Fruit fly (Drosophila melanogaster) whole organism, embryonic: ENCODE data around the gene CG5225.

Experiments used
- CG10979 ChIP-seq: fragments of 200-800 bp; sonication (Bioruptor generic); optimal IDR thresholded peaks from 2 replicates; lab custom pipeline; 2018; ENCODE audit warnings: missing biosample characterization, mild to moderate bottlenecking, missing genetic modification characterization, moderate library complexity
- CG13424 ChIP-seq: fragments of 200-800 bp; sonication (Bioruptor generic); optimal IDR thresholded peaks from 2 replicates; lab custom pipeline; 2019; ENCODE audit warnings: missing biosample characterization, mild to moderate bottlenecking, missing genetic modification characterization, moderate library complexity
- CG17802 ChIP-seq: fragments of 200-800 bp; sonication (Bioruptor generic); optimal IDR thresholded peaks from 2 replicates; lab custom pipeline; 2018; ENCODE audit warnings: missing biosample characterization, mild to moderate bottlenecking, missing genetic modification characterization, moderate library complexity
- CG33213 ChIP-seq: fragments of 200-800 bp; sonication (Bioruptor generic); optimal IDR thresholded peaks from 3 replicates; lab custom pipeline; 2016; ENCODE audit warnings: missing biosample characterization, missing genetic modification characterization
- CG6654 ChIP-seq: fragments of 200-800 bp; sonication (Bioruptor generic); optimal IDR thresholded peaks from 2 replicates; lab custom pipeline; 2017; ENCODE audit warnings: missing biosample characterization, mild to moderate bottlenecking, missing genetic modification characterization
- CG6683 ChIP-seq: fragments of 200-800 bp; sonication (Bioruptor generic); optimal IDR thresholded peaks from 2 replicates; lab custom pipeline; 2017; ENCODE audit warnings: missing biosample characterization, mild to moderate bottlenecking, missing genetic modification characterization, missing genetic modification reagents
- CG6791 ChIP-seq: fragments of 200-800 bp; sonication (Bioruptor generic); IDR thresholded peaks from 3 replicates; pipeline ENCODE4 v1.3.6; 2022; ENCODE audit warnings: missing biosample characterization, missing genetic modification characterization; ENCODE audit not compliant: partially characterized antibody
- CG6813 ChIP-seq: fragments of 200-800 bp; sonication (Bioruptor generic); optimal IDR thresholded peaks from 2 replicates; lab custom pipeline; 2017; ENCODE audit warnings: missing biosample characterization, missing genetic modification characterization, mild to moderate bottlenecking, moderate library complexity, missing genetic modification reagents
- CG7556 ChIP-seq: fragments of 200-800 bp; sonication (Bioruptor generic); optimal IDR thresholded peaks from 2 replicates; lab custom pipeline; 2017; ENCODE audit warnings: missing biosample characterization, mild to moderate bottlenecking, missing genetic modification characterization
- CG7987 ChIP-seq: fragments of 200-800 bp; sonication (Bioruptor generic); optimal IDR thresholded peaks from 2 replicates; lab custom pipeline; 2018; ENCODE audit warnings: missing biosample characterization, mild to moderate bottlenecking, missing genetic modification characterization, moderate library complexity
- CG8290 ChIP-seq, 3 experiments: fragments of 200-800 bp; sonication (Bioruptor generic); optimal IDR thresholded peaks; 2 replicates each; lab custom pipeline; 2016 to 2019; ENCODE audit warnings: missing biosample characterization in 3 of 3, missing genetic modification characterization in 3 of 3, mild to moderate bottlenecking in 2 of 3, moderate library complexity in 1 of 3
- CG9797 ChIP-seq: fragments of 200-800 bp; sonication (Bioruptor generic); optimal IDR thresholded peaks from 3 replicates; lab custom pipeline; 2018; ENCODE audit warnings: missing biosample characterization, mild to moderate bottlenecking, missing genetic modification characterization
- CrebB ChIP-seq: fragments of 200-800 bp; sonication (Bioruptor generic); optimal IDR thresholded peaks from 3 replicates; lab custom pipeline; 2018; ENCODE audit warnings: missing biosample characterization, mild to moderate bottlenecking, missing genetic modification characterization
- D19A ChIP-seq: fragments of 200-800 bp; optimal IDR thresholded peaks from 3 replicates; lab custom pipeline; 2019; ENCODE audit warnings: missing biosample characterization, mild to moderate bottlenecking, missing genetic modification characterization, moderate library complexity
- Dip3 ChIP-seq: fragments of 200-800 bp; sonication (Bioruptor generic); optimal IDR thresholded peaks from 3 replicates; lab custom pipeline; 2016; ENCODE audit warnings: missing biosample characterization, missing genetic modification characterization
- Doc3 ChIP-seq: fragments of 200-800 bp; sonication (Bioruptor generic); IDR thresholded peaks from 3 replicates; pipeline ENCODE4 v1.3.6; 2022; ENCODE audit warnings: missing biosample characterization, missing genetic modification characterization; ENCODE audit not compliant: partially characterized antibody
- ERR ChIP-seq: fragments of 200-800 bp; sonication (Bioruptor generic); optimal IDR thresholded peaks from 2 replicates; lab custom pipeline; 2016; ENCODE audit warnings: missing biosample characterization, missing genetic modification characterization
- Elba2 ChIP-seq: fragments of 200-800 bp; sonication (Bioruptor generic); optimal IDR thresholded peaks from 3 replicates; lab custom pipeline; 2016; ENCODE audit warnings: missing biosample characterization, missing genetic modification characterization
- Gsc ChIP-seq: fragments of 200-800 bp; sonication (Bioruptor generic); IDR thresholded peaks from 2 replicates; pipeline ENCODE4 v1.3.6; 2022; ENCODE audit warnings: missing biosample characterization, missing genetic modification characterization
- HLH54F ChIP-seq: fragments of 200-800 bp; sonication (Bioruptor generic); optimal IDR thresholded peaks from 3 replicates; lab custom pipeline; 2016; ENCODE audit warnings: missing biosample characterization, missing genetic modification characterization
- Hsf ChIP-seq: fragments of 200-800 bp; sonication (Bioruptor generic); optimal IDR thresholded peaks from 3 replicates; lab custom pipeline; 2016; ENCODE audit warnings: missing biosample characterization, missing genetic modification characterization
- Nf-YC ChIP-seq: fragments of 200-800 bp; optimal IDR thresholded peaks from 3 replicates; lab custom pipeline; 2019; ENCODE audit warnings: missing biosample characterization, mild to moderate bottlenecking, missing genetic modification characterization, moderate library complexity
- NfI ChIP-seq: fragments of 200-800 bp; sonication (Bioruptor generic); optimal IDR thresholded peaks from 3 replicates; lab custom pipeline; 2018; ENCODE audit warnings: missing biosample characterization, mild to moderate bottlenecking, missing genetic modification characterization, moderate library complexity
- Oaz ChIP-seq: fragments of 200-800 bp; sonication (Bioruptor generic); IDR thresholded peaks from 2 replicates; pipeline ENCODE4 v1.3.6; 2022; ENCODE audit warnings: missing biosample characterization, missing genetic modification characterization
- Ravus ChIP-seq: fragments of 200-800 bp; sonication (Bioruptor generic); IDR thresholded peaks from 2 replicates; pipeline ENCODE4 v1.3.6; 2022; ENCODE audit warnings: missing biosample characterization, missing genetic modification characterization
- Rfx ChIP-seq: fragments of 200-800 bp; sonication (Bioruptor generic); IDR thresholded peaks from 2 replicates; pipeline ENCODE4 v1.3.6; 2022; ENCODE audit warnings: missing biosample characterization, missing genetic modification characterization
- Scr ChIP-seq: fragments of 200-800 bp; sonication (Bioruptor generic); IDR thresholded peaks from 2 replicates; pipeline ENCODE4 v1.3.6; 2022; ENCODE audit warnings: missing biosample characterization, missing genetic modification characterization; ENCODE audit not compliant: partially characterized antibody
- Side ChIP-seq: fragments of 200-800 bp; sonication (Bioruptor generic); optimal IDR thresholded peaks from 2 replicates; lab custom pipeline; 2016; ENCODE audit warnings: missing biosample characterization, missing genetic modification characterization
- Stat92E ChIP-seq, 3 experiments: fragments of >200 bp in 2 of 3; fragments of 200-800 bp in 1 of 3; sonication (Bioruptor generic) in 1 of 3; optimal IDR thresholded peaks; 2 replicates each; lab custom pipeline; 2017 to 2019; ENCODE audit warnings: missing biosample characterization in 3 of 3, missing genetic modification characterization in 3 of 3, mild to moderate bottlenecking in 1 of 3, moderate library complexity in 1 of 3
- YL-1 ChIP-seq: fragments of 200-800 bp; sonication (Bioruptor generic); optimal IDR thresholded peaks from 3 replicates; lab custom pipeline; 2017; ENCODE audit warnings: missing biosample characterization, mild to moderate bottlenecking, missing genetic modification characterization
- ap ChIP-seq: fragments of 200-800 bp; sonication (Bioruptor generic); IDR thresholded peaks from 2 replicates; pipeline ENCODE4 v1.3.6; 2022; ENCODE audit warnings: missing biosample characterization, missing genetic modification characterization
- bbx ChIP-seq: fragments of 200-800 bp; sonication (Bioruptor generic); IDR thresholded peaks from 2 replicates; pipeline ENCODE4 v1.3.6; 2022; ENCODE audit warnings: missing biosample characterization, missing genetic modification characterization; ENCODE audit not compliant: partially characterized antibody
- crol ChIP-seq: fragments of 200-800 bp; sonication (Bioruptor generic); IDR thresholded peaks from 2 replicates; pipeline ENCODE4 v1.3.6; 2022; ENCODE audit warnings: missing biosample characterization, missing genetic modification characterization
- exex ChIP-seq: fragments of 200-800 bp; sonication (Bioruptor generic); optimal IDR thresholded peaks from 4 replicates; lab custom pipeline; 2018; ENCODE audit warnings: missing biosample characterization, mild to moderate bottlenecking, missing genetic modification characterization, moderate library complexity
- ftz-f1 ChIP-seq: fragments of 200-800 bp; sonication (Bioruptor generic); optimal IDR thresholded peaks from 2 replicates; lab custom pipeline; 2016; ENCODE audit warnings: missing biosample characterization, missing genetic modification characterization
- gro ChIP-seq: fragments of 200-800 bp; sonication (Bioruptor generic); optimal IDR thresholded peaks from 2 replicates; lab custom pipeline; 2016; ENCODE audit warnings: missing biosample characterization, missing genetic modification characterization
- hbn ChIP-seq: fragments of 200-800 bp; sonication (Bioruptor generic); IDR thresholded peaks from 2 replicates; pipeline ENCODE4 v1.3.6; 2022; ENCODE audit warnings: missing biosample characterization, missing genetic modification characterization; ENCODE audit not compliant: partially characterized antibody
- kni ChIP-seq: fragments of 200-800 bp; sonication (Bioruptor generic); optimal IDR thresholded peaks from 3 replicates; lab custom pipeline; 2017; ENCODE audit warnings: mild to moderate bottlenecking, missing biosample characterization, missing genetic modification reagents, missing genetic modification characterization
- luna ChIP-seq: fragments of 200-800 bp; sonication (Bioruptor generic); optimal IDR thresholded peaks from 2 replicates; lab custom pipeline; 2016; ENCODE audit warnings: missing biosample characterization, missing genetic modification characterization
- nom ChIP-seq: fragments of 200-800 bp; sonication (Bioruptor generic); optimal IDR thresholded peaks from 2 replicates; lab custom pipeline; 2017; ENCODE audit warnings: missing biosample characterization, missing genetic modification characterization, mild to moderate bottlenecking, moderate library complexity, missing genetic modification reagents
- odd ChIP-seq: fragments of 200-800 bp; sonication (Bioruptor generic); optimal IDR thresholded peaks from 2 replicates; lab custom pipeline; 2017; ENCODE audit warnings: missing biosample characterization, mild to moderate bottlenecking, missing genetic modification characterization
- pita ChIP-seq: fragments of 200-800 bp; sonication (Bioruptor generic); optimal IDR thresholded peaks from 2 replicates; lab custom pipeline; 2017; ENCODE audit warnings: missing biosample characterization, mild to moderate bottlenecking, missing genetic modification characterization
- salm ChIP-seq: fragments of 200-800 bp; sonication (Bioruptor generic); optimal IDR thresholded peaks from 2 replicates; lab custom pipeline; 2018; ENCODE audit warnings: missing biosample characterization, mild to moderate bottlenecking, missing genetic modification characterization
- seq ChIP-seq: fragments of 200-800 bp; sonication (Bioruptor generic); IDR thresholded peaks from 2 replicates; pipeline ENCODE4 v1.3.6; 2022; ENCODE audit warnings: missing biosample characterization, missing genetic modification characterization
- slbo ChIP-seq: fragments of 200-800 bp; sonication (Bioruptor generic); IDR thresholded peaks from 2 replicates; pipeline ENCODE4 v1.3.6; 2022; ENCODE audit warnings: missing biosample characterization, missing genetic modification characterization
- ssp ChIP-seq: fragments of 200-800 bp; sonication (Bioruptor generic); IDR thresholded peaks from 2 replicates; pipeline ENCODE4 v1.3.6; 2022; ENCODE audit warnings: missing biosample characterization, missing genetic modification characterization
- tin ChIP-seq: fragments of 200-800 bp; sonication (Bioruptor generic); optimal IDR thresholded peaks from 3 replicates; lab custom pipeline; 2016; ENCODE audit warnings: missing biosample characterization, missing genetic modification characterization
- vvl ChIP-seq: fragments of 200-800 bp; sonication (Bioruptor generic); IDR thresholded peaks from 2 replicates; pipeline ENCODE4 v1.3.6; 2022; ENCODE audit warnings: missing biosample characterization, missing genetic modification characterization
- z ChIP-seq: fragments of 200-800 bp; sonication (Bioruptor generic); IDR thresholded peaks from 3 replicates; pipeline ENCODE4 v1.3.6; 2022; ENCODE audit warnings: missing biosample characterization, missing genetic modification characterization

The CG5225 gene

DNA sequence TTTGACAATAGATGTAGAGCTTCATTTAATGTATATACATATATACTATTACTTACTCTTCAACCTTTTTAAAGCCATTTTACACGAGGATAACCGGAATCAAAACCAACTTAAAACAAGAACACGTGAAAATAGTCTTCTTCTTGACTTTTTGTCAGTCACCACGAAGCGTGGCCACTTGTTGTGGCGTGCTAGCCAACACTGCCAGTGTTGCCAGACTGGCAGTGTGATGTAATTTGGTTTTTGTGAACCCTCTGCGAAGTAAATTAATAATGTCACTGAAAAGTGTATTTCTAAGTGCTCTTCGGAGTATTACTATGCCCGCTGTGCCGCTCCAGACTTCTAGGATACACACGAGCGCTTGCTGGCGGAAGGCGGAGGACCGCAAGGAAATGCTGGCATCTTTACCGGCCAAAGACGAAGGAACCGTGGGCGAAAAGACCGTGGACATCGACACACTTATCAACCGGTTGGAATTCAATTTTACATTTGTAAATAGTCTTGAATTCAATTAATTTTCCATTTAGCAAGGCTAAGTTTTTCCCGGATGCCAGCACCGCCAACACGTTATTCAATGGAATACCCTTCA is 44.1 kb downstream of the CG5225 start, which contains the start of the genes Ns1 and mRpS11 (continued):
- TF ChIP-seq Gsc (GFP tag; lab: Robert Waterston, UW): no peak
- TF ChIP-seq Ravus: no peak
- TF ChIP-seq CG6791: peak; percentile 52; the same call in 2 of the 3 replicates
- peak; percentile 29 for TF ChIP-seq gro (GFP tag; lab: Kevin White, UChicago)
- peak; percentile 15 for TF ChIP-seq CG10979 (tag; lab: Kevin White, UChicago)
- peak; percentile 60 for TF ChIP-seq vvl
- TF ChIP-seq exex (tag; lab: Kevin White, UChicago): no peak
- peak; percentile 76 for TF ChIP-seq CG7987
- peak; percentile 15 for TF ChIP-seq HLH54F
- no peak for TF ChIP-seq pita (GFP tag; lab: Kevin White, UChicago)
- TF ChIP-seq CG9797 (GFP tag; lab: Kevin White, UChicago): peak; percentile 23
- peak; percentile 100 for TF ChIP-seq YL-1 (GFP tag; lab: Kevin White, UChicago)
- TF ChIP-seq odd (GFP tag; lab: Kevin White, UChicago): no peak
- TF ChIP-seq bbx: peak; percentile 40; the same call in 1 of the 2 replicates
- peak; percentile 10 for TF ChIP-seq CG17802 (tag; lab: Kevin White, UChicago)
- TF ChIP-seq slbo (GFP tag; lab: Robert Waterston, UW): peak; percentile 58
- no peak for TF ChIP-seq luna (GFP tag; lab: Kevin White, UChicago)
- peak; percentile 36 for TF ChIP-seq Dip3
- peak; percentile 44 for TF ChIP-seq CG33213
- TF ChIP-seq z (GFP tag; lab: Robert Waterston, UW): no peak
- TF ChIP-seq CG6654 (GFP tag; lab: Kevin White, UChicago): no peak
- no peak for TF ChIP-seq Oaz
- peak; percentile 58 for TF ChIP-seq NfI (GFP tag; lab: Kevin White, UChicago)
- peak; percentile 42 for TF ChIP-seq ftz-f1 (GFP tag; lab: Kevin White, UChicago)
- TF ChIP-seq Hsf: peak; percentile 35
- no peak for TF ChIP-seq CG7556 (GFP tag; lab: Kevin White, UChicago)
- TF ChIP-seq CG6683 (GFP tag; lab: Kevin White, UChicago): peak; percentile 1
- TF ChIP-seq tin (GFP tag; lab: Kevin White, UChicago): peak; percentile 11
- no peak for TF ChIP-seq crol
- TF ChIP-seq hbn (GFP tag; lab: Robert Waterston, UW): no peak
- no peak for TF ChIP-seq CG8290 (GFP tag; optimal IDR thresholded peaks at IDR 0.05; lab: Kevin White, UChicago)
- TF ChIP-seq CG8290 (tag; optimal IDR thresholded peaks at IDR 0.05; lab: Kevin White, UChicago): peak in 1 of 2 experiments; percentile 72
- TF ChIP-seq CG13424: peak; percentile 14
- no peak for TF ChIP-seq ap (GFP tag; lab: Robert Waterston, UW)
- TF ChIP-seq D19A (tag; lab: Kevin White, UChicago): peak; percentile 10
- peak; percentile 57 for TF ChIP-seq Side (GFP tag; lab: Kevin White, UChicago)
- peak; percentile 49 for TF ChIP-seq Scr (GFP tag; lab: Robert Waterston, UW)
- TF ChIP-seq Stat92E (GFP tag; optimal IDR thresholded peaks at IDR 0.05; lab: Kevin White, UChicago): peak in 1 of 3 experiments; percentile 27

DNA sequence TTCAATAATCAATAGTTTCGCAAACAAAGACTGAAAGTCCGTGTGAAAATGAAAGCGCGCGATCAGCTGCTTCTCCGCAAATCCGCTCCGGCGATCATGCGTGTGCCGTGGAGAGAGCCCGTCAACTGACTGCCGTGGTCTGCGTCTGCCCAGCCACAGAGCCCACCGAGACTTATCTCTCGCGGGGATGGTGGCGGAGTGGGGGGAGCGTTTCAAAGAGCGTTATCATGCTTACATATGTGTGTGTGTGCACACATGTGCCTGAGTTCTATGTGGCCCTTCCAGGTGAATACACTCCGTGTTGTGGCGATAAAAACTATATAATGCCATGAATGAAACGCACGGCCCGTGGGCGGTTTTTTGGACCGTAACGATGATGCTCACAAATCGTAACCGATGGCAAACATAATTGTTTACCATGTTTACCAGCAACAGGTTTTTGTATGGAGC is 49.5 kb downstream of the CG5225 start:
- TF ChIP-seq Rfx (GFP tag; lab: Robert Waterston, UW) (peak; percentile 19; the same call in 1 of the 2 replicates), Scr (GFP tag; lab: Robert Waterston, UW) (peak; percentile 24; the same call in 1 of the 2 replicates), CG7987 (peak; percentile 78), Nf-YC (peak; percentile 30), nom (GFP tag; lab: Kevin White, UChicago) (peak; percentile 42), CG6813 (GFP tag; lab: Kevin White, UChicago) (peak; percentile 3), ssp (GFP tag; lab: Robert Waterston, UW) (no peak), Doc3 (GFP tag; lab: Robert Waterston, UW) (0 out of 3 replicates have a peak, but pooled peaks have one; percentile 17), salm (tag; lab: Kevin White, UChicago) (no peak), kni (GFP tag; lab: Kevin White, UChicago) (peak; percentile 39), CrebB (tag; lab: Kevin White, UChicago) (peak; percentile 44), seq (peak; percentile 29; the same call in 1 of the 2 replicates), Stat92E (GFP tag; optimal IDR thresholded peaks at IDR 0.05; lab: Kevin White, UChicago) (no peak), Elba2 (GFP tag; lab: Kevin White, UChicago) (no peak), ERR (GFP tag; lab: Kevin White, UChicago) (peak; percentile 5)
